Worm (Caenorhabditis elegans) whole organism, mixed stage, embryonic: ENCODE data around the gene F52H2.1.

Experiments used
- M03D4.4 ChIP-seq: sonication (generic microtip); optimal IDR thresholded peaks from 2 replicates; lab custom pipeline; 2017; ENCODE audit warnings: mild to moderate bottlenecking, missing genetic modification characterization, missing compliant biosample characterization
- bed-3 ChIP-seq: fragments of 200-800 bp; sonication (Bioruptor generic); optimal IDR thresholded peaks from 3 replicates; lab custom pipeline; 2018; ENCODE audit warnings: mild to moderate bottlenecking, missing genetic modification characterization, moderate library complexity, missing compliant biosample characterization
- ceh-39 ChIP-seq: fragments of 150-350 bp; optimal IDR thresholded peaks from 2 replicates; lab custom pipeline; 2014; ENCODE audit warnings: missing biosample characterization, missing genetic modification characterization
- ceh-43 ChIP-seq: fragments of 200-800 bp; sonication (Bioruptor generic); optimal IDR thresholded peaks from 2 replicates; lab custom pipeline; 2018; ENCODE audit warnings: mild to moderate bottlenecking, missing genetic modification characterization, moderate library complexity, missing compliant biosample characterization
- ceh-83 ChIP-seq: fragments of 200-800 bp; sonication (Bioruptor generic); optimal IDR thresholded peaks from 2 replicates; lab custom pipeline; 2018; ENCODE audit warnings: mild to moderate bottlenecking, missing genetic modification characterization, missing compliant biosample characterization
- ces-1 ChIP-seq: fragments of 150-350 bp; optimal IDR thresholded peaks from 2 replicates; lab custom pipeline; 2014; ENCODE audit warnings: missing biosample characterization, missing genetic modification reagents, missing genetic modification characterization
- cnd-1 ChIP-seq: fragments of 200-800 bp; sonication (Bioruptor generic); optimal IDR thresholded peaks from 2 replicates; lab custom pipeline; 2018; ENCODE audit warnings: mild to moderate bottlenecking, missing genetic modification characterization, missing compliant biosample characterization
- drap-1 ChIP-seq: fragments of 200-800 bp; sonication (Bioruptor generic); optimal IDR thresholded peaks from 3 replicates; lab custom pipeline; 2018; ENCODE audit warnings: mild to moderate bottlenecking, missing genetic modification characterization, missing compliant biosample characterization
- elt-1 ChIP-seq: sonication (generic microtip); optimal IDR thresholded peaks from 2 replicates; lab custom pipeline; 2017; ENCODE audit warnings: missing genetic modification characterization, mild to moderate bottlenecking, missing compliant biosample characterization, antibody characterized with exemption, moderate library complexity, borderline replicate concordance; ENCODE audit not compliant: insufficient read depth
- elt-3 ChIP-seq: fragments of 150-350 bp; optimal IDR thresholded peaks from 2 replicates; lab custom pipeline; 2014; ENCODE audit warnings: missing biosample characterization, missing genetic modification characterization
- flh-1 ChIP-seq: fragments of 200-800 bp; sonication (Bioruptor generic); optimal IDR thresholded peaks from 2 replicates; lab custom pipeline; 2018; ENCODE audit warnings: mild to moderate bottlenecking, missing genetic modification characterization, moderate library complexity, missing compliant biosample characterization
- ham-2 ChIP-seq: fragments of 200-800 bp; sonication (Bioruptor generic); optimal IDR thresholded peaks from 2 replicates; lab custom pipeline; 2018; ENCODE audit warnings: mild to moderate bottlenecking, missing genetic modification characterization, missing compliant biosample characterization
- hlh-1 ChIP-seq: fragments of 150-350 bp; optimal IDR thresholded peaks from 2 replicates; lab custom pipeline; 2014; ENCODE audit warnings: missing biosample characterization, missing genetic modification reagents, missing genetic modification characterization
- lin-13 ChIP-seq: fragments of 150-350 bp; optimal IDR thresholded peaks from 2 replicates; lab custom pipeline; 2014; ENCODE audit warnings: missing biosample characterization, missing genetic modification characterization
- lin-32 ChIP-seq: fragments of 200-800 bp; sonication (Bioruptor generic); optimal IDR thresholded peaks from 2 replicates; lab custom pipeline; 2018; ENCODE audit warnings: mild to moderate bottlenecking, missing genetic modification characterization, missing compliant biosample characterization
- lsy-2 ChIP-seq: fragments of 150-350 bp; optimal IDR thresholded peaks from 2 replicates; lab custom pipeline; 2014; ENCODE audit warnings: missing biosample characterization, missing genetic modification characterization
- mab-5 ChIP-seq: fragments of 150-350 bp; optimal IDR thresholded peaks from 2 replicates; lab custom pipeline; 2014; ENCODE audit warnings: missing biosample characterization, missing genetic modification characterization
- mep-1 ChIP-seq: fragments of 150-350 bp; optimal IDR thresholded peaks from 2 replicates; lab custom pipeline; 2017; ENCODE audit warnings: missing biosample characterization, missing genetic modification reagents, missing genetic modification characterization, inconsistent platforms
- mls-2 ChIP-seq: sonication (generic microtip); optimal IDR thresholded peaks from 2 replicates; lab custom pipeline; 2016; ENCODE audit warnings: mild to moderate bottlenecking, missing genetic modification characterization, moderate library complexity, missing compliant biosample characterization
- nhr-12 ChIP-seq: fragments of 150-350 bp; optimal IDR thresholded peaks from 2 replicates; lab custom pipeline; 2014; ENCODE audit warnings: missing biosample characterization, missing genetic modification characterization
- nhr-2 ChIP-seq: fragments of 150-350 bp; optimal IDR thresholded peaks from 2 replicates; lab custom pipeline; 2014; ENCODE audit warnings: missing biosample characterization, missing genetic modification characterization
- pha-4 ChIP-seq: fragments of 150-350 bp; optimal IDR thresholded peaks from 2 replicates; lab custom pipeline; 2018; ENCODE audit warnings: missing biosample characterization, missing genetic modification reagents, missing genetic modification characterization
- sem-2 ChIP-seq: fragments of 200-800 bp; sonication (Bioruptor generic); optimal IDR thresholded peaks from 2 replicates; lab custom pipeline; 2018; ENCODE audit warnings: mild to moderate bottlenecking, missing genetic modification characterization, missing compliant biosample characterization
- sptf-1 ChIP-seq: sonication (generic microtip); optimal IDR thresholded peaks from 2 replicates; lab custom pipeline; 2017; ENCODE audit warnings: mild to moderate bottlenecking, missing genetic modification characterization, moderate library complexity, missing compliant biosample characterization
- tbx-8 ChIP-seq: fragments of 200-800 bp; sonication (Bioruptor generic); optimal IDR thresholded peaks from 2 replicates; lab custom pipeline; 2018; ENCODE audit warnings: mild to moderate bottlenecking, missing genetic modification characterization, moderate library complexity, missing compliant biosample characterization
- unc-120 ChIP-seq: sonication (generic microtip); optimal IDR thresholded peaks from 2 replicates; lab custom pipeline; 2017; ENCODE audit warnings: missing genetic modification characterization, missing compliant biosample characterization; ENCODE audit not compliant: poor library complexity, severe bottlenecking
- unc-39 ChIP-seq: fragments of 150-350 bp; optimal IDR thresholded peaks from 2 replicates; lab custom pipeline; 2014; ENCODE audit warnings: missing biosample characterization, missing genetic modification characterization
- unc-62 ChIP-seq: fragments of 150-350 bp; optimal IDR thresholded peaks from 2 replicates; lab custom pipeline; 2014; ENCODE audit warnings: missing biosample characterization, missing genetic modification reagents, missing genetic modification characterization
- zip-8 ChIP-seq: fragments of 150-350 bp; optimal IDR thresholded peaks from 2 replicates; lab custom pipeline; 2014; ENCODE audit warnings: missing biosample characterization, missing genetic modification characterization

F52H2.1 gene

DNA sequence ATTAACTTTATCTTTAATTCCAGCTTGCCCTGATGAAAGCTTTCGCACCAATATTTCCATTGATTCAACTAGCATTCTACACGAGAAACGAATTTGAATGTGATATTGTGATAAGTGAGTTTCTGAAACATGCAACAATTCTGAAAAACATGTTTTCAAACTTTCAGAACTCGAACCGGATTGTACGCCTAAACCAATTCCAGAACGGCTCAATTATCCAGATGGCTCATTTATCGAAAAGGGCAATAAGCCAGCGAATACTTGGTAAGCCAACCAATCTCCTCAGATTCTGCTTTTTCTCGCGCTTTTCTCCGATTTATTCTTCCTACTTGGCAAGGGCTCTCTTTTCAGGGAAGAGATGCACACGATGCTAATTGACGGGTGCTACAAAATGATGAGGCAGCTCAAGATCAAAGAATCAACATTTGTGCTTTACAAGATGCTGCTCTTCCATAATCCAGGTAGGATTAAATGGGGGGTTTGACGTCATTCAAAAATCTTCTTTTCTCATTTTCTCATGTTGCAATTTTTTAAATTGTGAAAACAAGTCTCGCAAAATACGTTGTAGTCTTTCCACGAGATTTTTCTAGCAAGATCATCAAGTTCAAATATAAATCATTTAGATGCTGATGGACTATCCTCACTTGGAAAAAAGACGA lies 31.6 kb downstream of the F52H2.1 start:
- TF ChIP-seq ces-1 (GFP tag; lab: Kevin White, UChicago), result peak; percentile 40
- no peak for TF ChIP-seq mep-1 (tag; lab: Kevin White, UChicago)

DNA sequence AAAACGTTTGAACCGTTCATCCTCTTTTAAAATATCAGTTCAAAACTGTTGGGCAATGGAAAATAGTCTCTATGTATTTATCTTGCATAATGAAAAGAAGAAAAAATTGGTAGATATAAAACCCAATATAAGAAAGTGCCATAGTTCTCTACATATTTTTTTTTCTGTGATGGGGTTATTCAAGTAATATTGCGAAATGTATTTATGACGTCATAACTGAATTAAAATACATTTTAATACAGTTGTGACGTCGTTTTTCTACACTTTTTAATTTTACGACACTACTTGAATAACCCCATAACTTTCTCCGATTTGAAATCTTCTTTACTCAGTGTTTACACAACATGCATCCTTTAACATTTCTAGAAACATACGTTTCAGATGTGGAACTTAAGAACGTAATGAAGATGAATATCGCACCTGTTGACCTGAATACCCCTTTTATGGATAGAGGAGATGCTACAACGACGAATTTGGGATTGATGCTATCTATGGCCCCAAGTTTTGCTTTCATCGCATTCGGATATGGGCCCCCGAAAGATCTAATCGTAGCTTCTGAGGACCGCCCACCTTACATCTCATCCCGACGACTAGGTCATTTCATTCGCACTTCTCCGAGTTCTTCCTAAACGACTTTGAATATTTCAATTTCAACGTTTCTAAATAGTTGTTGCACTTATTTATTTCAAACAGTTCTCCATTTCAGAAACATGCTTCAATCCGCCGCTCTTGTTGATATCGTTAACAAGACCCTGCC lies 34.8 kb downstream of the F52H2.1 start, which contains the start of gene T03G6.1:
Gene T03G6.1 (plus strand): TSS at position 707 of the 757 bp plus-strand sequence.
- TF ChIP-seq tbx-8 (GFP tag; lab: Kevin White, UChicago) (no peak), M03D4.4 (tag; lab: Kevin White, UChicago) (no peak), sptf-1 (tag; lab: Kevin White, UChicago) (no peak), lsy-2 (no peak), unc-39 (tag; lab: Kevin White, UChicago) (no peak), elt-3 (tag; lab: Kevin White, UChicago) (no peak), bed-3 (GFP tag; lab: Kevin White, UChicago) (no peak), nhr-12 (tag; lab: Kevin White, UChicago) (no peak), zip-8 (tag; lab: Kevin White, UChicago) (peak; percentile 88), mls-2 (tag; lab: Kevin White, UChicago) (no peak), nhr-2 (tag; lab: Kevin White, UChicago) (no peak), ces-1 (GFP tag; lab: Kevin White, UChicago) (no peak), unc-62 (GFP tag; lab: Kevin White, UChicago) (no peak), ham-2 (no peak), unc-120 (no peak), elt-1 (tag; lab: Kevin White, UChicago) (peak; percentile 72)

DNA sequence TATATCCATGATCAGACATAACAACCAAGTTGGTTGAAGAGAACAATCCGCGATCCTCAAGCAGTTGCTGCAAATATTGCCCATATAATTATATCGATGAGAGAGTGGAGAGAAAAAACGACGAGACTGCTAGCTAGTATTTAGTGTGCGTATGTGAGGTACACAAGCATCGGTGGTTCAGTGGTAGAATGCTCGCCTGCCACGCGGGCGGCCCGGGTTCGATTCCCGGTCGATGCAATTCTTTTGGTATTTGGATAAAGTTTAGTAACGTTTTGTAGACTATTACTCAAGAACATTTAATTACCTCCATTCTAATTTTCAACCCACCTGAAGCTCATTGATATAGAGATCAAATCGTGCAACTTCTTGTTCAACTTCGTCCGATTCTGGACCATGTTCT lies 40.2 kb downstream of the F52H2.1 start:
- peak; percentile 84 for TF ChIP-seq ceh-43 (GFP tag; lab: Kevin White, UChicago)
- TF ChIP-seq unc-62 (GFP tag; lab: Kevin White, UChicago), result peak; percentile 39
- TF ChIP-seq sptf-1 (tag; lab: Kevin White, UChicago), result peak; percentile 91
- no peak for TF ChIP-seq unc-39 (tag; lab: Kevin White, UChicago)
- peak; percentile 17 for TF ChIP-seq lin-13
- peak; percentile 75 for TF ChIP-seq lin-32 (GFP tag; lab: Kevin White, UChicago)
- peak; percentile 50 for TF ChIP-seq flh-1 (GFP tag; lab: Kevin White, UChicago)
- TF ChIP-seq sem-2 (GFP tag; lab: Kevin White, UChicago), result peak; percentile 81
- peak; percentile 16 for TF ChIP-seq mep-1 (tag; lab: Kevin White, UChicago)
- peak; percentile 86 for TF ChIP-seq cnd-1 (tag; lab: Kevin White, UChicago)
- TF ChIP-seq ceh-39, result no peak
- no peak for TF ChIP-seq zip-8 (tag; lab: Kevin White, UChicago)
- TF ChIP-seq ces-1 (GFP tag; lab: Kevin White, UChicago), result peak; percentile 24
- no peak for TF ChIP-seq nhr-12 (tag; lab: Kevin White, UChicago)
- no peak for TF ChIP-seq elt-1 (tag; lab: Kevin White, UChicago)
- TF ChIP-seq M03D4.4 (tag; lab: Kevin White, UChicago), result peak; percentile 88
- peak; percentile 60 for TF ChIP-seq unc-120
- TF ChIP-seq ham-2, result peak; percentile 58
- no peak for TF ChIP-seq mab-5 (tag; lab: Kevin White, UChicago)
- peak; percentile 87 for TF ChIP-seq drap-1 (GFP tag; lab: Kevin White, UChicago)
- peak; percentile 72 for TF ChIP-seq pha-4
- peak; percentile 32 for TF ChIP-seq elt-3 (tag; lab: Kevin White, UChicago)
- peak; percentile 69 for TF ChIP-seq bed-3 (GFP tag; lab: Kevin White, UChicago)
- no peak for TF ChIP-seq lsy-2
- TF ChIP-seq mls-2 (tag; lab: Kevin White, UChicago), result peak; percentile 89
- TF ChIP-seq ceh-83 (GFP tag; lab: Kevin White, UChicago), result peak; percentile 92
- TF ChIP-seq tbx-8 (GFP tag; lab: Kevin White, UChicago), result peak; percentile 78

DNA sequence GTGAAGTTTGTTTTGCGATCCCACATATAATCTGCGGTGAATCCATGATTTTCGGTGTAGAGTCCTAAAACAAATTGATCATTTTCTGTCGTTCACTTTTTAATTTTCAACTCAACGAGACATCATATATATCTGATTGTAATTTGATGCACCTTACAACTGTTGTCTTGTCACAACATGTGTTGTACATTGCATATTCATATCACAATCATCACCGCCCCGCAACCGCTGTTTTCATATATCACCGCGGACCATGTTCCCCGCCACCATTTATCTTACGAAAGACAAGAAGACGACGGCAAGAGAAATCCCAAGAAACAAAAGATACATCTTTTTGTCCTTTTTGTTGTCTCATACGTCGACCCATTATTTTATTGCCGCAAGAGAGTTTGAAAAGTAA lies 41.3 kb downstream of the F52H2.1 start:
- TF ChIP-seq nhr-2 (tag; lab: Kevin White, UChicago) (no peak), unc-62 (GFP tag; lab: Kevin White, UChicago) (peak; percentile 76), hlh-1 (peak; percentile 83)
